Worm (Caenorhabditis elegans) whole organism, late embryonic: ENCODE measurements around the gene ndub-3.

Experiments used
- F13H6.1 ChIP-seq: sonication (generic microtip); optimal IDR thresholded peaks from 2 replicates; lab custom pipeline; 2016; ENCODE audit warnings: missing genetic modification characterization, missing compliant biosample characterization
- K02D7.2 ChIP-seq: sonication (generic microtip); optimal IDR thresholded peaks from 2 replicates; lab custom pipeline; 2017; ENCODE audit warnings: mild to moderate bottlenecking, missing genetic modification characterization, missing compliant biosample characterization
- K09A11.1 ChIP-seq: sonication (generic microtip); optimal IDR thresholded peaks from 2 replicates; lab custom pipeline; 2017; ENCODE audit warnings: antibody characterized with exemption, mild to moderate bottlenecking, missing genetic modification characterization, missing compliant biosample characterization; ENCODE audit not compliant: insufficient read depth
- ahr-1 ChIP-seq: sonication (generic microtip); optimal IDR thresholded peaks from 2 replicates; lab custom pipeline; 2016; ENCODE audit warnings: missing genetic modification characterization, missing compliant biosample characterization
- ama-1 ChIP-seq: fragments of 150-350 bp; optimal IDR thresholded peaks from 2 replicates; lab custom pipeline; 2014
- ceh-14 ChIP-seq: sonication (generic microtip); optimal IDR thresholded peaks from 2 replicates; lab custom pipeline; 2016; ENCODE audit warnings: missing genotype, missing genetic modification characterization, missing compliant biosample characterization
- ceh-18 ChIP-seq: sonication (generic microtip); optimal IDR thresholded peaks from 2 replicates; lab custom pipeline; 2016; ENCODE audit warnings: missing genetic modification characterization, missing compliant biosample characterization
- ceh-19 ChIP-seq: fragments of 200-800 bp; sonication (Bioruptor generic); optimal IDR thresholded peaks from 2 replicates; lab custom pipeline; 2018; ENCODE audit warnings: mild to moderate bottlenecking, missing genetic modification characterization, missing compliant biosample characterization
- ceh-2 ChIP-seq: sonication (generic microtip); optimal IDR thresholded peaks from 2 replicates; lab custom pipeline; 2016; ENCODE audit warnings: missing genotype, missing genetic modification characterization, missing compliant biosample characterization
- ceh-30 ChIP-seq: fragments of 150-350 bp; optimal IDR thresholded peaks from 2 replicates; lab custom pipeline; 2014; ENCODE audit warnings: missing biosample characterization, missing genetic modification characterization
- ceh-31 ChIP-seq: sonication (generic microtip); optimal IDR thresholded peaks from 2 replicates; lab custom pipeline; 2016; ENCODE audit warnings: missing genetic modification characterization, missing compliant biosample characterization
- ceh-34 ChIP-seq: sonication (generic microtip); optimal IDR thresholded peaks from 2 replicates; lab custom pipeline; 2016; ENCODE audit warnings: mild to moderate bottlenecking, missing genetic modification characterization, missing compliant biosample characterization
- ceh-45 ChIP-seq: fragments of 200-800 bp; sonication (Bioruptor generic); IDR thresholded peaks from 2 replicates; pipeline ENCODE4 v1.3.6; 2022; ENCODE audit warnings: missing genetic modification reagents, missing genetic modification characterization, missing compliant biosample characterization
- ceh-48 ChIP-seq: sonication (generic microtip); optimal IDR thresholded peaks from 2 replicates; lab custom pipeline; 2016; ENCODE audit warnings: missing genetic modification characterization, inconsistent platforms, missing compliant biosample characterization
- dve-1 ChIP-seq: sonication (generic microtip); optimal IDR thresholded peaks from 2 replicates; lab custom pipeline; 2017; ENCODE audit warnings: antibody characterized with exemption, mild to moderate bottlenecking, missing genetic modification characterization, missing compliant biosample characterization
- elt-2 ChIP-seq: sonication (generic microtip); optimal IDR thresholded peaks from 2 replicates; lab custom pipeline; 2016; ENCODE audit warnings: missing genetic modification reagents, missing genetic modification characterization, missing compliant biosample characterization
- fkh-10 ChIP-seq: fragments of 150-350 bp; optimal IDR thresholded peaks from 2 replicates; lab custom pipeline; 2014; ENCODE audit warnings: missing biosample characterization, missing genetic modification reagents, missing genetic modification characterization
- fkh-6 ChIP-seq: sonication (generic microtip); optimal IDR thresholded peaks from 2 replicates; lab custom pipeline; 2016; ENCODE audit warnings: missing genetic modification characterization, missing compliant biosample characterization
- hlh-13 ChIP-seq: fragments of 200-800 bp; sonication (Bioruptor generic); optimal IDR thresholded peaks from 2 replicates; lab custom pipeline; 2018; ENCODE audit warnings: mild to moderate bottlenecking, missing genetic modification characterization, missing compliant biosample characterization
- hlh-30 ChIP-seq: sonication (generic microtip); optimal IDR thresholded peaks from 2 replicates; lab custom pipeline; 2017; ENCODE audit warnings: antibody characterized with exemption, missing genetic modification characterization, missing compliant biosample characterization; ENCODE audit not compliant: insufficient read depth
- hlh-6 ChIP-seq: sonication (generic microtip); optimal IDR thresholded peaks from 2 replicates; lab custom pipeline; 2016; ENCODE audit warnings: missing genotype, missing genetic modification characterization, missing compliant biosample characterization
- hlh-8 ChIP-seq: sonication (generic microtip); optimal IDR thresholded peaks from 2 replicates; lab custom pipeline; 2016; ENCODE audit warnings: missing genotype, missing genetic modification characterization, missing compliant biosample characterization
- lim-6 ChIP-seq: sonication (generic microtip); optimal IDR thresholded peaks from 2 replicates; lab custom pipeline; 2016; ENCODE audit warnings: missing genetic modification characterization, missing compliant biosample characterization
- madf-2 ChIP-seq: sonication (generic microtip); optimal IDR thresholded peaks from 2 replicates; lab custom pipeline; 2017; ENCODE audit warnings: missing genetic modification characterization, missing compliant biosample characterization
- nfya-1 ChIP-seq: sonication (generic microtip); optimal IDR thresholded peaks from 2 replicates; lab custom pipeline; 2017; ENCODE audit warnings: missing genetic modification characterization, mild to moderate bottlenecking, missing compliant biosample characterization, antibody characterized with exemption, moderate library complexity
- nhr-232 ChIP-seq: sonication (generic microtip); optimal IDR thresholded peaks from 2 replicates; lab custom pipeline; 2016; ENCODE audit warnings: missing genetic modification characterization, missing compliant biosample characterization
- npax-4 ChIP-seq: sonication (generic microtip); optimal IDR thresholded peaks from 2 replicates; lab custom pipeline; 2016; ENCODE audit warnings: missing genetic modification characterization, missing compliant biosample characterization
- pha-2 ChIP-seq: sonication (generic microtip); optimal IDR thresholded peaks from 2 replicates; lab custom pipeline; 2017; ENCODE audit warnings: mild to moderate bottlenecking, missing genetic modification characterization, missing compliant biosample characterization
- ref-2 ChIP-seq: sonication (generic microtip); optimal IDR thresholded peaks from 2 replicates; lab custom pipeline; 2016; ENCODE audit warnings: missing genetic modification characterization, missing compliant biosample characterization
- syd-9 ChIP-seq: sonication (generic microtip); optimal IDR thresholded peaks from 2 replicates; lab custom pipeline; 2016; ENCODE audit warnings: mild to moderate bottlenecking, missing genetic modification characterization, moderate library complexity, missing compliant biosample characterization
- tbx-2 ChIP-seq: sonication (generic microtip); optimal IDR thresholded peaks from 2 replicates; lab custom pipeline; 2016; ENCODE audit warnings: missing genetic modification characterization, missing compliant biosample characterization
- tbx-7 ChIP-seq: sonication (generic microtip); optimal IDR thresholded peaks from 2 replicates; lab custom pipeline; 2016; ENCODE audit warnings: missing genotype, missing genetic modification characterization, missing compliant biosample characterization
- unc-3 ChIP-seq, 2 experiments: fragments of 200-800 bp in 1 of 2; sonication (Bioruptor generic) in 1 of 2; sonication (generic microtip) in 1 of 2; conservative IDR thresholded peaks in 1 of 2; optimal IDR thresholded peaks in 1 of 2; 2 replicates each; pipeline versions ENCODE4 v1.3.6 to Lab custom; 2016 to 2022; ENCODE audit warnings: missing compliant biosample characterization in 2 of 2, missing genetic modification characterization in 2 of 2, missing genetic modification reagents in 1 of 2
- unc-42 ChIP-seq: sonication (generic microtip); optimal IDR thresholded peaks from 2 replicates; lab custom pipeline; 2016; ENCODE audit warnings: missing genotype, missing genetic modification characterization, missing compliant biosample characterization
- unc-86 ChIP-seq: sonication (generic microtip); optimal IDR thresholded peaks from 2 replicates; lab custom pipeline; 2016; ENCODE audit warnings: missing genetic modification characterization, missing compliant biosample characterization
- zip-5 ChIP-seq: sonication (generic microtip); optimal IDR thresholded peaks from 2 replicates; lab custom pipeline; 2016; ENCODE audit warnings: missing genetic modification characterization, missing compliant biosample characterization

The ndub-3 gene

DNA sequence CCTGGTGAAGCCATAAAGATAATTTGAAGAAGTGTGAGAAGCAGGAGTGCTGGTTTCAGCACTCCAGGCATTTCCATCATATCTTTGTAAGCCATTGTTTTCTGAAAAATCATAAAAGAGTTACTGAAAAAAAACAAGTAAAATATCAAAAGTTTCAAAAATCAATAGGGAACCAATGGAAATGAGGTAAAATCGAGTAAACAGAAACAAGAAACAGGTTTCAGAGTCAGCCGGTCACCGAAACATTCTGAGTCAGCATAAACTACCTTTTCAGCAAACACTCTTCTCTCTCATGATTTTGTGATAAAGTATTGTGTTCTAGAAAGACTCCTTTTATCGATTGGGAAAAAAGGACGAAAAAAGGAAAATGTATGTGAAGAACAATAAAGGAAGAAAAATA, 24.8 kb upstream of the ndub-3 start, which contains the start of gene C18E9.9:
Gene C18E9.9 (minus strand): TSS at position 101 of the 400 bp plus-strand sequence.
- TF ChIP-seq tbx-2 (tag; lab: Kevin White, UChicago) (no peak), ceh-45 (GFP tag; lab: Robert Waterston, UW) (no peak), nhr-232 (no peak), K02D7.2 (tag; lab: Kevin White, UChicago) (no peak), hlh-13 (no peak)

DNA sequence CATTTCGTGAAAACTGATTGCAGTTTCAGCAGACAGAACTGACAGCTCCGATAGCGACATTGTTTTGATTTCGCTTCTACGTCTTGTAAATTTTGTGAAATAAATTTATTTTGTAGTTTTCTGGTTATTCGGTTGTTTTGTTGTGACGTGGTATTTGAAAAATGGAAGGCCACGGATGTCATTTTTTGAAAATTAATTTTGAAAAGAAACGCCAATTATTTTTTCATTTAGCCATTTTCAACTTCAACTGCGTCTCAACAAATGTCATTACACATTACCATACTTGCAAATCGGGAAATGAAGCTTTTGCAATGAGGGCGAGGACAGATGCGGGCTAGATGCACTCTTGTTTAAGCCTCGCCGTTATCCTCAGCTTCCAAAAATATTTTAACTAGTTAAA, 23.3 kb upstream of the ndub-3 start, which contains the start of gene C18E9.8:
Gene C18E9.8 (minus strand): TSS at position 101 of the 400 bp plus-strand sequence.
- no peak for TF ChIP-seq ahr-1 (tag; lab: Kevin White, UChicago)
- no peak for TF ChIP-seq ceh-30 (tag; lab: Kevin White, UChicago)
- TF ChIP-seq ama-1, result no peak
- no peak for TF ChIP-seq hlh-30 (tag; lab: Kevin White, UChicago)
- no peak for TF ChIP-seq hlh-8 (tag; lab: Kevin White, UChicago)
- TF ChIP-seq F13H6.1, result no peak

DNA sequence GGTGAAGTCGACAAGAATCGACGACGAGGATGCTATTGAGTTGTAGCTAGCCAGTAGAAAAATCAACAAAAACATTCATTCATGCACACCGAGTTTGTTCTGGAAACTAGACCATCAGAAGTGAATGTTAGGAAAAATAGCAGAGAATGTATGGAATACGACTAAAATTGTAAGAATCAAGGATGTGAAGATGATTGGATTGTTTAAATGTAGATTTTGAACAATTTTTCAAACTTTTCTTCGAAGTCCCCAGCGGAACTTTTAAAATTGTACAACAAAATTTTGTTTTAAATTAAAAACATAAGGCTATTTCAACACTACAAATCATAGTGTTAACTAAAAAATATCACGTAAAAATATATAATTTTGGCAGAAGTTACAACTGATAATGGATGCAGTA, 18.0 kb upstream of the ndub-3 start, which contains the start of gene C18E9.7:
Gene C18E9.7 (minus strand): TSS at position 101 of the 400 bp plus-strand sequence.
- TF ChIP-seq fkh-6 (tag; lab: Kevin White, UChicago) (no peak), ceh-48 (tag; lab: Kevin White, UChicago) (no peak), madf-2 (tag; lab: Kevin White, UChicago) (no peak)

DNA sequence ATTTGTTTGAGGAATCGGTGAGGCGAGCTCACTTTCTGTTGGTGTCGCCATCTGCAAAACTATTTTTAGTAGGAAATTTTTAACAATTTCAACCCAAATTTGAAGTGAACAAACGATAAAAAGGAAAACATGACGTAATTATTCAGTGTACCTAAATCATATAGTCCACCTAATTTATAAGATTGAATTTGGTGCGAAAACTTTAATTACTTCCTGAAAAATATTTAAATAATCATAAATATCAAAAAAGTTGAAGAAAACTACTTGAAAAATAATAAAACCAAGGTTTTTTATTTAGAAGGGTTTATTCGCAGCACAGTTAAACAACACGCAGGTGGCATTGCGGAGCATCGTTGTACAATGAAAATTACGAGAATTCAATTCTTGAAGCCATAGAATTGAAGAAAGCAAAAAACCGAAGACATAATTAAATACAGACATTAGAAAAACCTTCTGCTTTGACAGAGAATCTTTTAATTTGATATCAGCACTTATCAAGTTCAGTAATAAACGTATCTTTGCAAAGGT, 8.9 kb upstream of the ndub-3 start, which contains the start of gene tomm-40:
Gene tomm-40 (minus strand): TSS at position 51 of the 528 bp plus-strand sequence.
- TF ChIP-seq elt-2 (tag; lab: Kevin White, UChicago) (peak; percentile 5), pha-2 (tag; lab: Kevin White, UChicago) (no peak)

DNA sequence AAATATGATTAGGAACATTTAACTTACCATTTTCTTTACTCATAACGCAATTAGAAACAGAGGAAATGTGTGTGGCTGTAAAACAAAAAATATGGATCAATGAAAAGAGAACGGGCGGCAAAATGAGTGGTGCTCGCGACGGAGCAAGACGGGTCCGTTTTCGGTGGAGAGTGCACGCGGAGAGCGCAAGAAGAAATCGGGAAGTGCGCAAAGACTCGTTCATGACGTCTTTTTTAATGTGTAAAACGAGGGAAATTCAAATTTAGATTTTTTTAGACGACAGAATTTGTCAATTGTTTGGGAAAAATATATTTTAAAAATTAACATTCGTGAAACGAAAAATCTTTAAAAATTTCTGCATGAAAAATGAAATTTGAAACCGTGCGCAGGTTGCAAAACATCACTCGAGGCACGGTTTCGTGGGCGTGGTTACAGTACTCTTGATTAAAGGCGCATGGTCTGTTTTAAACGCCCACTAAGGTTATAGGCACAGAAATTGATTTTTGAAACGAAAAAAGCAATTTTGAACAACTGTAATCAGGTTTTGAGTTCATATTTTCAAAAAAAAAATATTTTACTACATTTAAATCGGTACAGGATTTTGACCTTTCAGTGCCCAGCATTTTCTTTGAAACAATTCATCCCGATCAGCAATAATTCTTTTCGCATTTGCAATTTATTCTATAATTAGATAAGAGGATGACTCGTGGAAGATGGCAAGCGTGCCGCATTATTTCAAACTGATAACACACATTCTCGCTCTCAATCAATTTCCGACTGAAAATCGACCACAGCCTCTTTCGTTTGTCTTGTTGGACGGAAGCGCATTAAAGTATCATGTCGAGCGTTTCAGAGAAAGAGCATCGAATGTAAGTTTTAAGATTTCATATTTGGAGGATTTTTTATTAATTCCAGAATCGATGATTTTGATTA, 4.8 kb upstream of the ndub-3 start, which contains the start of the genes szy-20 and C18E9.5:
Gene szy-20 (minus strand): TSS at position 83 of the 933 bp plus-strand sequence.
Gene C18E9.5 (plus strand): TSS at position 730 of the 933 bp plus-strand sequence.
- TF ChIP-seq ceh-31 (peak; percentile 76), hlh-13 (no peak), K09A11.1 (tag; lab: Kevin White, UChicago) (peak; percentile 1), ceh-14 (peak; percentile 38), unc-86 (tag; lab: Kevin White, UChicago) (peak; percentile 35), syd-9 (tag; lab: Kevin White, UChicago) (peak; percentile 34), ceh-2 (tag; lab: Kevin White, UChicago) (peak; percentile 24), hlh-30 (tag; lab: Kevin White, UChicago) (peak; percentile 21), ceh-18 (tag; lab: Kevin White, UChicago) (peak; percentile 47), K02D7.2 (tag; lab: Kevin White, UChicago) (peak; percentile 6), hlh-6 (no peak), nhr-232 (peak; percentile 0), ceh-19 (GFP tag; lab: Kevin White, UChicago) (peak; percentile 34), unc-3 (GFP tag; conservative IDR thresholded peaks at IDR 0.05; lab: Robert Waterston, UW) (no peak), unc-3 (tag; optimal IDR thresholded peaks at IDR 0.05; lab: Kevin White, UChicago) (peak; percentile 48), dve-1 (peak; percentile 28), npax-4 (no peak), nfya-1 (tag; lab: Kevin White, UChicago) (peak; percentile 67), tbx-2 (tag; lab: Kevin White, UChicago) (peak; percentile 28), ref-2 (tag; lab: Kevin White, UChicago) (peak; percentile 62), ceh-48 (tag; lab: Kevin White, UChicago) (peak; percentile 24), unc-42 (peak; percentile 67), ceh-30 (tag; lab: Kevin White, UChicago) (no peak), lim-6 (tag; lab: Kevin White, UChicago) (no peak), ceh-45 (GFP tag; lab: Robert Waterston, UW) (no peak), elt-2 (tag; lab: Kevin White, UChicago) (peak; percentile 26), fkh-10 (GFP tag; lab: Kevin White, UChicago) (no peak), madf-2 (tag; lab: Kevin White, UChicago) (peak; percentile 8), ceh-34 (tag; lab: Kevin White, UChicago) (peak; percentile 66), tbx-7 (tag; lab: Kevin White, UChicago) (peak; percentile 14), zip-5 (tag; lab: Kevin White, UChicago) (peak; percentile 19)
